Worm (Caenorhabditis elegans) whole organism, L1 larva: Measurements from ENCODE around the gene cct-2.

Experiments used
- Y116A8C.19 ChIP-seq: sonication (generic microtip); optimal IDR thresholded peaks from 2 replicates; lab custom pipeline; 2016; ENCODE audit warnings: missing compliant biosample characterization, missing genetic modification characterization, borderline replicate concordance
- alr-1 ChIP-seq: fragments of 200-800 bp; sonication (Bioruptor generic); optimal IDR thresholded peaks from 2 replicates; lab custom pipeline; 2018; ENCODE audit warnings: borderline replicate concordance, mild to moderate bottlenecking, missing genetic modification characterization, missing compliant biosample characterization
- blmp-1 ChIP-seq: fragments of 150-350 bp; optimal IDR thresholded peaks from 2 replicates; lab custom pipeline; 2014; ENCODE audit warnings: missing biosample characterization, missing genetic modification characterization
- ceh-63 ChIP-seq: fragments of 200-800 bp; sonication (Bioruptor generic); optimal IDR thresholded peaks from 2 replicates; lab custom pipeline; 2018; ENCODE audit warnings: mild to moderate bottlenecking, missing genetic modification characterization, missing compliant biosample characterization
- ceh-82 ChIP-seq, 3 experiments: fragments of 150-350 bp in 1 of 3; sonication (generic microtip) in 2 of 3; optimal IDR thresholded peaks; 2 replicates each; lab custom pipeline; 2014 to 2017; ENCODE audit warnings: missing biosample characterization in 3 of 3, missing genetic modification characterization in 3 of 3
- ceh-90 ChIP-seq: sonication (generic microtip); optimal IDR thresholded peaks from 2 replicates; lab custom pipeline; 2016; ENCODE audit warnings: missing genetic modification characterization, missing compliant biosample characterization
- dpl-1 ChIP-seq, 3 experiments: fragments of 150-350 bp in 2 of 3; sonication (generic microtip) in 1 of 3; optimal IDR thresholded peaks; 2 replicates each; lab custom pipeline; 2014 to 2017; ENCODE audit warnings: missing biosample characterization in 3 of 3, missing genetic modification characterization in 3 of 3, missing genetic modification reagents in 3 of 3
- dsc-1 ChIP-seq: sonication (generic microtip); optimal IDR thresholded peaks from 2 replicates; lab custom pipeline; 2016; ENCODE audit warnings: mild to moderate bottlenecking, missing genetic modification characterization, missing compliant biosample characterization
- efl-1 ChIP-seq, 4 experiments: fragments of 150-350 bp; optimal IDR thresholded peaks in 3 of 4; peaks in 1 of 4; 1 replicate in 1 of 4; 2 replicates in 3 of 4; lab custom pipeline; 2014; ENCODE audit warnings: missing biosample characterization in 2 of 4, missing genetic modification characterization in 2 of 4, missing genetic modification reagents in 2 of 4
- egl-13 ChIP-seq: sonication (generic microtip); optimal IDR thresholded peaks from 2 replicates; lab custom pipeline; 2016; ENCODE audit warnings: missing genotype, missing genetic modification reagents, missing genetic modification characterization, missing compliant biosample characterization
- elt-2 ChIP-seq: sonication (generic microtip); optimal IDR thresholded peaks from 2 replicates; lab custom pipeline; 2016; ENCODE audit warnings: missing genetic modification characterization, mild to moderate bottlenecking, inconsistent platforms, missing compliant biosample characterization, missing genetic modification reagents
- elt-3 ChIP-seq, 6 experiments: fragments of 150-350 bp in 1 of 6; sonication (generic microtip); optimal IDR thresholded peaks; 2 replicates each; lab custom pipeline; 2017 to 2018; ENCODE audit warnings: missing biosample characterization in 6 of 6, missing genetic modification characterization in 6 of 6, inconsistent platforms in 1 of 6
- fkh-10 ChIP-seq: sonication (generic microtip); optimal IDR thresholded peaks from 2 replicates; lab custom pipeline; 2017; ENCODE audit warnings: missing biosample characterization, missing genetic modification reagents, missing genetic modification characterization
- fkh-8 ChIP-seq: sonication (generic microtip); optimal IDR thresholded peaks from 2 replicates; lab custom pipeline; 2016; ENCODE audit warnings: mild to moderate bottlenecking, missing genetic modification characterization, missing compliant biosample characterization
- hlh-4 ChIP-seq: sonication (generic microtip); optimal IDR thresholded peaks from 2 replicates; lab custom pipeline; 2016; ENCODE audit warnings: mild to moderate bottlenecking, missing genetic modification characterization, missing compliant biosample characterization
- hpl-2 ChIP-seq: fragments of 150-350 bp; optimal IDR thresholded peaks from 2 replicates; lab custom pipeline; 2014; ENCODE audit warnings: missing biosample characterization, missing genetic modification reagents, missing genetic modification characterization
- jun-1 ChIP-seq: fragments of 150-350 bp; optimal IDR thresholded peaks from 2 replicates; lab custom pipeline; 2014; ENCODE audit warnings: missing biosample characterization, missing genetic modification reagents, missing genetic modification characterization
- lin-13 ChIP-seq: fragments of 150-350 bp; optimal IDR thresholded peaks from 2 replicates; lab custom pipeline; 2014; ENCODE audit warnings: missing biosample characterization, missing genetic modification reagents, missing genetic modification characterization
- lin-15B ChIP-seq: fragments of 150-350 bp; sonication (generic microtip); optimal IDR thresholded peaks from 3 replicates; lab custom pipeline; 2014; ENCODE audit warnings: missing biosample characterization, missing genetic modification characterization
- lin-35 ChIP-seq, 2 experiments: fragments of 150-350 bp; optimal IDR thresholded peaks; 2 replicates each; lab custom pipeline; 2014; ENCODE audit warnings: missing biosample characterization in 2 of 2, missing genetic modification characterization in 2 of 2, missing genetic modification reagents in 2 of 2
- lin-39 ChIP-seq: fragments of 150-350 bp; optimal IDR thresholded peaks from 2 replicates; lab custom pipeline; 2014; ENCODE audit warnings: missing biosample characterization, missing genetic modification reagents, missing genetic modification characterization
- lir-3 ChIP-seq: sonication (generic microtip); optimal IDR thresholded peaks from 2 replicates; lab custom pipeline; 2016; ENCODE audit warnings: mild to moderate bottlenecking, missing genetic modification characterization, moderate library complexity, missing compliant biosample characterization; ENCODE audit not compliant: poor library complexity
- lsy-2 ChIP-seq, 2 experiments: fragments of 150-350 bp; optimal IDR thresholded peaks; 2 replicates each; lab custom pipeline; 2014; ENCODE audit warnings: missing biosample characterization in 2 of 2, missing genetic modification characterization in 2 of 2
- mab-9 ChIP-seq: fragments of 200-800 bp; sonication (Bioruptor generic); IDR thresholded peaks from 2 replicates; pipeline ENCODE4 v1.3.6; 2022; ENCODE audit warnings: missing genetic modification reagents, missing genetic modification characterization, missing compliant biosample characterization
- mdl-1 ChIP-seq, 2 experiments: fragments of 150-350 bp; optimal IDR thresholded peaks; 2 replicates each; lab custom pipeline; 2014 to 2017; ENCODE audit warnings: missing biosample characterization in 2 of 2, missing genetic modification characterization in 2 of 2, inconsistent platforms in 1 of 2
- mep-1 ChIP-seq: fragments of 150-350 bp; optimal IDR thresholded peaks from 2 replicates; lab custom pipeline; 2014; ENCODE audit warnings: missing biosample characterization, missing genetic modification characterization
- nhr-12 ChIP-seq: sonication (generic microtip); optimal IDR thresholded peaks from 2 replicates; lab custom pipeline; 2017; ENCODE audit warnings: missing biosample characterization, missing genetic modification characterization
- nhr-20 ChIP-seq: sonication (generic microtip); optimal IDR thresholded peaks from 2 replicates; lab custom pipeline; 2016; ENCODE audit warnings: mild to moderate bottlenecking, missing genetic modification characterization, missing compliant biosample characterization
- nhr-28 ChIP-seq: fragments of 150-350 bp; optimal IDR thresholded peaks from 2 replicates; lab custom pipeline; 2014; ENCODE audit warnings: missing biosample characterization, missing genetic modification characterization
- nhr-71 ChIP-seq: sonication (generic microtip); optimal IDR thresholded peaks from 2 replicates; lab custom pipeline; 2016; ENCODE audit warnings: mild to moderate bottlenecking, missing genetic modification characterization, moderate library complexity, missing compliant biosample characterization
- nhr-76 ChIP-seq: sonication (generic microtip); optimal IDR thresholded peaks from 2 replicates; lab custom pipeline; 2017; ENCODE audit warnings: missing biosample characterization, missing genetic modification characterization
- nhr-85 ChIP-seq: sonication (generic microtip); peaks from one replicate; lab custom pipeline; 2016; ENCODE audit warnings: missing genetic modification characterization, inconsistent platforms, missing compliant biosample characterization
- nhr-90 ChIP-seq: sonication (generic microtip); optimal IDR thresholded peaks from 2 replicates; lab custom pipeline; 2016; ENCODE audit warnings: mild to moderate bottlenecking, missing genetic modification characterization, missing compliant biosample characterization; ENCODE audit not compliant: poor library complexity
- pag-3 ChIP-seq: sonication (generic microtip); optimal IDR thresholded peaks from 2 replicates; lab custom pipeline; 2017; ENCODE audit warnings: missing genetic modification characterization, mild to moderate bottlenecking, missing compliant biosample characterization, antibody characterized with exemption, borderline replicate concordance; ENCODE audit not compliant: insufficient read depth
- rnt-1 ChIP-seq: sonication (generic microtip); optimal IDR thresholded peaks from 2 replicates; lab custom pipeline; 2016; ENCODE audit warnings: mild to moderate bottlenecking, missing genetic modification characterization, moderate library complexity, missing compliant biosample characterization
- skn-1 ChIP-seq: fragments of 150-350 bp; optimal IDR thresholded peaks from 2 replicates; lab custom pipeline; 2014; ENCODE audit warnings: missing biosample characterization, missing genetic modification characterization
- snpc-4 ChIP-seq: fragments of 150-350 bp; optimal IDR thresholded peaks from 2 replicates; lab custom pipeline; 2014; ENCODE audit warnings: missing biosample characterization, missing genetic modification characterization
- snu-23 ChIP-seq: sonication (generic microtip); optimal IDR thresholded peaks from 2 replicates; lab custom pipeline; 2016; ENCODE audit warnings: missing genetic modification characterization, missing compliant biosample characterization
- sox-4 ChIP-seq: sonication (generic microtip); optimal IDR thresholded peaks from 2 replicates; lab custom pipeline; 2016; ENCODE audit warnings: missing genetic modification characterization, missing compliant biosample characterization
- sup-37 ChIP-seq: fragments of 200-800 bp; sonication (Bioruptor generic); optimal IDR thresholded peaks from 2 replicates; lab custom pipeline; 2018; ENCODE audit warnings: mild to moderate bottlenecking, missing genetic modification characterization, missing compliant biosample characterization
- tbx-2 ChIP-seq: sonication (generic microtip); optimal IDR thresholded peaks from 2 replicates; lab custom pipeline; 2016; ENCODE audit warnings: missing genetic modification characterization, missing compliant biosample characterization
- unc-130 ChIP-seq: fragments of 150-350 bp; optimal IDR thresholded peaks from 2 replicates; lab custom pipeline; 2017; ENCODE audit warnings: missing biosample characterization, missing genetic modification characterization, inconsistent platforms
- unc-98 ChIP-seq: fragments of 200-800 bp; sonication (Bioruptor generic); IDR thresholded peaks from 2 replicates; pipeline ENCODE4 v1.3.6; 2022; ENCODE audit warnings: missing genetic modification characterization, missing compliant biosample characterization
- xbp-1 ChIP-seq: sonication (generic microtip); optimal IDR thresholded peaks from 2 replicates; lab custom pipeline; 2016; ENCODE audit warnings: missing genetic modification characterization, missing compliant biosample characterization
- ztf-4 ChIP-seq: fragments of 150-350 bp; optimal IDR thresholded peaks from 2 replicates; lab custom pipeline; 2014; ENCODE audit warnings: missing biosample characterization, missing genetic modification characterization

The cct-2 gene

ce11 chrII:8969251-8970183, 42.0 kb downstream of the cct-2 start, which contains the start of the genes szy-20 and C18E9.5 (continued):
- TF ChIP-seq hlh-4 (tag; lab: Kevin White, UChicago), result no peak
- TF ChIP-seq tbx-2 (tag; lab: Kevin White, UChicago), result peak; percentile 89
- TF ChIP-seq lin-13 (GFP tag; lab: Kevin White, UChicago), result peak; percentile 82
- peak; percentile 78 for TF ChIP-seq snpc-4
- TF ChIP-seq lin-39 (tag; lab: Kevin White, UChicago), result peak; percentile 90
- TF ChIP-seq lin-15B (tag; lab: Kevin White, UChicago), result peak; percentile 72
- peak; percentile 23 for TF ChIP-seq blmp-1
- peak in 1 of 2 experiments; percentile 65 for TF ChIP-seq mdl-1 (tag; optimal IDR thresholded peaks at IDR 0.05; lab: Kevin White, UChicago)
- peak; percentile 87 for TF ChIP-seq nhr-20 (tag; lab: Kevin White, UChicago)
- peak; percentile 76 to 92 (median 80) for TF ChIP-seq ceh-82 (tag; optimal IDR thresholded peaks at IDR 0.05; lab: Kevin White, UChicago)
- peak; percentile 20 for TF ChIP-seq hpl-2 (GFP tag; lab: Kevin White, UChicago)
- TF ChIP-seq xbp-1 (tag; lab: Kevin White, UChicago), result peak; percentile 84
- peak; percentile 91 for TF ChIP-seq lsy-2 (tag; optimal IDR thresholded peaks at IDR 0.05; lab: Kevin White, UChicago)
- no peak for TF ChIP-seq ceh-63 (GFP tag; lab: Kevin White, UChicago)
- peak; percentile 14 for TF ChIP-seq ztf-4 (tag; lab: Kevin White, UChicago)
- peak; percentile 58 for TF ChIP-seq elt-2 (tag; lab: Kevin White, UChicago)
- peak; percentile 84 for TF ChIP-seq jun-1
- TF ChIP-seq dsc-1 (tag; lab: Kevin White, UChicago), result peak; percentile 92
- TF ChIP-seq mab-9 (GFP tag; lab: Robert Waterston, UW), result peak; percentile 62; the same call in 1 of the 2 replicates
- no peak for TF ChIP-seq pag-3 (tag; lab: Kevin White, UChicago)
- TF ChIP-seq lir-3, result peak; percentile 36
- peak; percentile 90 for TF ChIP-seq mep-1 (tag; lab: Kevin White, UChicago)
- TF ChIP-seq nhr-85 (tag; lab: Kevin White, UChicago), result peak; percentile 88
- TF ChIP-seq egl-13 (tag; lab: Kevin White, UChicago), result peak; percentile 71
- TF ChIP-seq sox-4 (tag; lab: Kevin White, UChicago), result peak; percentile 22
- TF ChIP-seq fkh-8, result peak; percentile 80
- peak; percentile 98 to 99 for TF ChIP-seq efl-1 (optimal IDR thresholded peaks at IDR 0.05; lab: Kevin White, UChicago)
- peak; percentile 97 to 100 for TF ChIP-seq efl-1 (GFP tag; optimal IDR thresholded peaks at IDR 0.05 in 1 of 2; lab: Kevin White, UChicago)
- TF ChIP-seq unc-98 (GFP tag; lab: Robert Waterston, UW), result no peak
- TF ChIP-seq lin-35 (GFP tag; optimal IDR thresholded peaks at IDR 0.05; lab: Kevin White, UChicago), result peak; percentile 98
- TF ChIP-seq nhr-71 (tag; lab: Kevin White, UChicago), result peak; percentile 93
- TF ChIP-seq elt-3 (tag; optimal IDR thresholded peaks at IDR 0.05; lab: Kevin White, UChicago), result peak in 2 of 6 experiments; percentile 2 to 46
- peak; percentile 91 for TF ChIP-seq rnt-1 (tag; lab: Kevin White, UChicago)
- TF ChIP-seq nhr-12 (tag; lab: Kevin White, UChicago), result no peak
- peak; percentile 17 for TF ChIP-seq unc-130 (tag; lab: Kevin White, UChicago)
- TF ChIP-seq ceh-90 (tag; lab: Kevin White, UChicago), result peak; percentile 38
- TF ChIP-seq sup-37 (GFP tag; lab: Kevin White, UChicago), result peak; percentile 62
- TF ChIP-seq dpl-1 (GFP tag; optimal IDR thresholded peaks at IDR 0.05; lab: Kevin White, UChicago), result peak; percentile 97 to 98 (median 98)
- no peak for TF ChIP-seq Y116A8C.19 (tag; lab: Kevin White, UChicago)
- TF ChIP-seq snu-23 (GFP tag; lab: Kevin White, UChicago), result peak; percentile 89
- TF ChIP-seq alr-1 (tag; lab: Kevin White, UChicago), result no peak
- TF ChIP-seq nhr-90 (tag; lab: Kevin White, UChicago), result peak; percentile 80
- peak; percentile 47 for TF ChIP-seq skn-1 (tag; lab: Kevin White, UChicago)
- no peak for TF ChIP-seq nhr-76 (tag; lab: Kevin White, UChicago)
- peak; percentile 46 for TF ChIP-seq fkh-10
- TF ChIP-seq nhr-28 (tag; lab: Kevin White, UChicago), result no peak
